Fruit fly (Drosophila melanogaster) whole organism, pupa: ENCODE results near the gene Abi.

Source experiments
- CG10348 ChIP-seq: fragments of 200-800 bp; sonication (Bioruptor generic); IDR thresholded peaks from 2 replicates; pipeline ENCODE4 v1.3.6; 2022; ENCODE audit warnings: missing biosample characterization, missing genetic modification characterization
- CG12605 ChIP-seq: fragments of 200-800 bp; sonication (Bioruptor generic); IDR thresholded peaks from 2 replicates; pipeline ENCODE4 v1.3.6; 2022; ENCODE audit warnings: missing biosample characterization, missing genetic modification characterization
- CG14655 ChIP-seq: fragments of 200-800 bp; sonication (Bioruptor generic); optimal IDR thresholded peaks from 3 replicates; lab custom pipeline; 2017; ENCODE audit warnings: mild to moderate bottlenecking, missing biosample characterization, missing genetic modification reagents, missing genetic modification characterization
- CG15710 ChIP-seq: fragments of 200-800 bp; sonication (Bioruptor generic); optimal IDR thresholded peaks from 2 replicates; lab custom pipeline; 2018; ENCODE audit warnings: missing biosample characterization, mild to moderate bottlenecking, missing genetic modification characterization, moderate library complexity
- CG17806 ChIP-seq: fragments of 200-800 bp; sonication (Bioruptor generic); optimal IDR thresholded peaks from 2 replicates; lab custom pipeline; 2018; ENCODE audit warnings: missing biosample characterization, mild to moderate bottlenecking, missing genetic modification characterization, moderate library complexity
- CG4496 ChIP-seq: fragments of 200-800 bp; sonication (Bioruptor generic); IDR thresholded peaks from 3 replicates; pipeline ENCODE4 v1.3.6; 2022; ENCODE audit warnings: missing biosample characterization, missing genetic modification characterization
- CG9948 ChIP-seq: fragments of 200-800 bp; sonication (Bioruptor generic); optimal IDR thresholded peaks from 2 replicates; lab custom pipeline; 2018; ENCODE audit warnings: missing biosample characterization, mild to moderate bottlenecking, missing genetic modification characterization, moderate library complexity
- EcR ChIP-seq: fragments of 200-800 bp; sonication (Bioruptor generic); optimal IDR thresholded peaks from 3 replicates; lab custom pipeline; 2019; ENCODE audit warnings: missing biosample characterization, missing genetic modification characterization, mild to moderate bottlenecking, moderate library complexity, missing genetic modification reagents
- Ets98B ChIP-seq: fragments of 200-800 bp; sonication (Bioruptor generic); IDR thresholded peaks from 2 replicates; pipeline ENCODE4 v1.3.6; 2022; ENCODE audit warnings: missing biosample characterization, missing genetic modification characterization
- Pif1A ChIP-seq: fragments of 200-800 bp; sonication (Bioruptor generic); optimal IDR thresholded peaks from 3 replicates; lab custom pipeline; 2016; ENCODE audit warnings: missing biosample characterization, missing genetic modification characterization
- Pif1B ChIP-seq: fragments of 200-800 bp; sonication (Bioruptor generic); optimal IDR thresholded peaks from 3 replicates; lab custom pipeline; 2016; ENCODE audit warnings: missing biosample characterization, missing genetic modification characterization
- fd96Ca ChIP-seq: fragments of 200-800 bp; sonication (Bioruptor generic); IDR thresholded peaks from 3 replicates; pipeline ENCODE4 v1.3.6; 2022; ENCODE audit warnings: missing biosample characterization, missing genetic modification characterization
- gl ChIP-seq: fragments of 200-800 bp; sonication (Bioruptor generic); optimal IDR thresholded peaks from 2 replicates; lab custom pipeline; 2018; ENCODE audit warnings: missing biosample characterization, mild to moderate bottlenecking, missing genetic modification characterization
- rn ChIP-seq: fragments of 200-800 bp; sonication (Bioruptor generic); IDR thresholded peaks from 2 replicates; pipeline ENCODE4 v1.3.6; 2022; ENCODE audit warnings: missing biosample characterization, missing genetic modification characterization

dm6 chr3R:14098527-14099109, 23.6 kb downstream of the Abi start:
- TF ChIP-seq CG15710 (tag; lab: Kevin White, UChicago) (no peak), EcR (GFP tag; lab: Kevin White, UChicago) (no peak), Pif1A (no peak), Ets98B (GFP tag; lab: Robert Waterston, UW) (0 out of 2 replicates have a peak, but pooled peaks have one; percentile 18), CG9948 (no peak), CG12605 (GFP tag; lab: Robert Waterston, UW) (no peak), gl (no peak), Pif1B (GFP tag; lab: Kevin White, UChicago) (no peak), CG17806 (no peak), rn (GFP tag; lab: Robert Waterston, UW) (no peak), CG4496 (GFP tag; lab: Robert Waterston, UW) (peak; percentile 60), fd96Ca (no peak; the same call in 2 of the 3 replicates), CG14655 (GFP tag; lab: Kevin White, UChicago) (no peak), CG10348 (GFP tag; lab: Robert Waterston, UW) (no peak)
